Fruit fly (Drosophila melanogaster) whole organism, embryonic: ENCODE results near the gene rho-5.

Source experiments
- ATbp ChIP-seq: fragments of 200-800 bp; sonication (Bioruptor generic); optimal IDR thresholded peaks from 2 replicates; lab custom pipeline; 2017; ENCODE audit warnings: missing biosample characterization, mild to moderate bottlenecking, missing genetic modification characterization, missing genetic modification reagents
- Ada2b ChIP-seq: fragments of 200-800 bp; sonication (Bioruptor generic); IDR thresholded peaks from 2 replicates; pipeline ENCODE4 v1.3.6; 2022; ENCODE audit warnings: missing biosample characterization, missing genetic modification characterization
- BEAF-32 ChIP-seq: fragments of 200-800 bp; sonication (Bioruptor generic); optimal IDR thresholded peaks from 3 replicates; lab custom pipeline; 2017; ENCODE audit warnings: missing biosample characterization, missing genetic modification characterization, mild to moderate bottlenecking, moderate library complexity, missing genetic modification reagents
- BtbVII ChIP-seq: fragments of 200-800 bp; sonication (Bioruptor generic); optimal IDR thresholded peaks from 3 replicates; lab custom pipeline; 2017; ENCODE audit warnings: missing biosample characterization, mild to moderate bottlenecking, missing genetic modification characterization
- CG10209 ChIP-seq: fragments of 200-800 bp; sonication (Bioruptor generic); optimal IDR thresholded peaks from 3 replicates; lab custom pipeline; 2017; ENCODE audit warnings: missing biosample characterization, mild to moderate bottlenecking, missing genetic modification characterization, missing genetic modification reagents
- CG11456 ChIP-seq: fragments of 200-800 bp; sonication (Bioruptor generic); IDR thresholded peaks from 3 replicates; pipeline ENCODE4 v1.3.6; 2022; ENCODE audit warnings: missing biosample characterization, missing genetic modification characterization
- CG11695 ChIP-seq: fragments of 200-800 bp; sonication (Bioruptor generic); IDR thresholded peaks from 3 replicates; pipeline ENCODE4 v1.3.6; 2022; ENCODE audit warnings: missing biosample characterization, missing genetic modification characterization
- CG12391 ChIP-seq: fragments of 200-800 bp; sonication (Bioruptor generic); optimal IDR thresholded peaks from 3 replicates; lab custom pipeline; 2018; ENCODE audit warnings: missing biosample characterization, mild to moderate bottlenecking, missing genetic modification characterization, moderate library complexity
- CG15601 ChIP-seq: fragments of 200-800 bp; sonication (Bioruptor generic); optimal IDR thresholded peaks from 3 replicates; lab custom pipeline; 2019; ENCODE audit warnings: missing biosample characterization, mild to moderate bottlenecking, missing genetic modification characterization, moderate library complexity
- CG1603 ChIP-seq: fragments of 200-800 bp; sonication (Bioruptor generic); optimal IDR thresholded peaks from 2 replicates; lab custom pipeline; 2019; ENCODE audit warnings: missing biosample characterization, mild to moderate bottlenecking, missing genetic modification characterization, moderate library complexity
- CG1647 ChIP-seq: fragments of 200-800 bp; sonication (Bioruptor generic); optimal IDR thresholded peaks from 3 replicates; lab custom pipeline; 2016; ENCODE audit warnings: missing biosample characterization, missing genetic modification characterization
- CG17612 ChIP-seq: fragments of 200-800 bp; sonication (Bioruptor generic); IDR thresholded peaks from 2 replicates; pipeline ENCODE4 v1.3.6; 2022; ENCODE audit warnings: missing biosample characterization, missing genetic modification characterization
- CG2712 ChIP-seq: fragments of 200-800 bp; optimal IDR thresholded peaks from 3 replicates; lab custom pipeline; 2019; ENCODE audit warnings: missing biosample characterization, mild to moderate bottlenecking, missing genetic modification characterization, moderate library complexity
- CG31441 ChIP-seq: fragments of 200-800 bp; sonication (Bioruptor generic); IDR thresholded peaks from 2 replicates; pipeline ENCODE4 v1.3.6; 2022; ENCODE audit warnings: missing biosample characterization, missing genetic modification characterization
- CG3407 ChIP-seq: fragments of 200-800 bp; sonication (Bioruptor generic); optimal IDR thresholded peaks from 2 replicates; lab custom pipeline; 2018; ENCODE audit warnings: missing biosample characterization, mild to moderate bottlenecking, missing genetic modification characterization
- CG34376 ChIP-seq: fragments of 200-800 bp; sonication (Bioruptor generic); optimal IDR thresholded peaks from 2 replicates; lab custom pipeline; 2018; ENCODE audit warnings: missing biosample characterization, mild to moderate bottlenecking, missing genetic modification characterization
- CG34422 ChIP-seq: fragments of 200-800 bp; sonication (Bioruptor generic); IDR thresholded peaks from 3 replicates; pipeline ENCODE4 v1.3.6; 2022; ENCODE audit warnings: missing biosample characterization, missing genetic modification characterization
- CG4730 ChIP-seq: fragments of 200-800 bp; sonication (Bioruptor generic); IDR thresholded peaks from 2 replicates; pipeline ENCODE4 v1.3.6; 2022; ENCODE audit warnings: missing biosample characterization, missing genetic modification characterization
- CG4820 ChIP-seq: fragments of 200-800 bp; sonication (Bioruptor generic); optimal IDR thresholded peaks from 3 replicates; lab custom pipeline; 2016; ENCODE audit warnings: missing biosample characterization, missing genetic modification characterization
- CG7839 ChIP-seq: fragments of 200-800 bp; sonication (Bioruptor generic); optimal IDR thresholded peaks from 3 replicates; lab custom pipeline; 2018; ENCODE audit warnings: missing biosample characterization, mild to moderate bottlenecking, missing genetic modification characterization, moderate library complexity
- CG8944 ChIP-seq: fragments of 200-800 bp; sonication (Bioruptor generic); optimal IDR thresholded peaks from 3 replicates; lab custom pipeline; 2016; ENCODE audit warnings: missing biosample characterization, missing genetic modification characterization
- Dad ChIP-seq: fragments of 200-800 bp; sonication (Bioruptor generic); optimal IDR thresholded peaks from 3 replicates; lab custom pipeline; 2016; ENCODE audit warnings: missing biosample characterization, missing genetic modification characterization
- Dll ChIP-seq: fragments of 200-800 bp; sonication (Bioruptor generic); IDR thresholded peaks from 4 replicates; pipeline ENCODE4 v1.3.6; 2022; ENCODE audit warnings: missing biosample characterization, missing genetic modification characterization; ENCODE audit not compliant: partially characterized antibody
- Doc3 ChIP-seq: fragments of 200-800 bp; sonication (Bioruptor generic); IDR thresholded peaks from 3 replicates; pipeline ENCODE4 v1.3.6; 2022; ENCODE audit warnings: missing biosample characterization, missing genetic modification characterization; ENCODE audit not compliant: partially characterized antibody
- Dp ChIP-seq: fragments of 200-800 bp; sonication (Bioruptor generic); optimal IDR thresholded peaks from 2 replicates; lab custom pipeline; 2018; ENCODE audit warnings: missing biosample characterization, mild to moderate bottlenecking, missing genetic modification characterization, moderate library complexity
- E2f1 ChIP-seq: fragments of 200-800 bp; sonication (Bioruptor generic); IDR thresholded peaks from 2 replicates; pipeline ENCODE4 v1.3.6; 2022; ENCODE audit warnings: missing biosample characterization, missing genetic modification characterization
- Ets65A ChIP-seq: fragments of 200-800 bp; sonication (Bioruptor generic); peaks from one replicate; lab custom pipeline; 2016; ENCODE audit warnings: missing biosample characterization, missing genetic modification characterization
- HLH4C ChIP-seq: fragments of 200-800 bp; sonication (Bioruptor generic); IDR thresholded peaks from 3 replicates; pipeline ENCODE4 v1.3.6; 2022; ENCODE audit warnings: missing biosample characterization, missing genetic modification characterization; ENCODE audit not compliant: partially characterized antibody
- Hr39 ChIP-seq: fragments of >200 bp; optimal IDR thresholded peaks from 2 replicates; lab custom pipeline; 2017
- Lim3 ChIP-seq: fragments of 200-800 bp; sonication (Bioruptor generic); IDR thresholded peaks from 2 replicates; pipeline ENCODE4 v1.3.6; 2022; ENCODE audit warnings: missing biosample characterization, missing genetic modification characterization
- MTF-1 ChIP-seq: fragments of 200-800 bp; sonication (Bioruptor generic); optimal IDR thresholded peaks from 2 replicates; lab custom pipeline; 2018; ENCODE audit warnings: missing biosample characterization, mild to moderate bottlenecking, missing genetic modification characterization, borderline replicate concordance
- Max ChIP-seq: fragments of 200-800 bp; sonication (Bioruptor generic); optimal IDR thresholded peaks from 2 replicates; lab custom pipeline; 2016; ENCODE audit warnings: missing biosample characterization, mild to moderate bottlenecking, missing genetic modification characterization
- NK7.1 ChIP-seq: fragments of 200-800 bp; sonication (Bioruptor generic); optimal IDR thresholded peaks from 3 replicates; lab custom pipeline; 2016; ENCODE audit warnings: missing biosample characterization, missing genetic modification characterization
- Neu2 ChIP-seq: fragments of 200-800 bp; sonication (Bioruptor generic); optimal IDR thresholded peaks from 3 replicates; lab custom pipeline; 2016; ENCODE audit warnings: missing biosample characterization, missing genetic modification characterization, borderline replicate concordance
- NfI ChIP-seq: fragments of 200-800 bp; sonication (Bioruptor generic); optimal IDR thresholded peaks from 3 replicates; lab custom pipeline; 2018; ENCODE audit warnings: missing biosample characterization, mild to moderate bottlenecking, missing genetic modification characterization, moderate library complexity
- Optix ChIP-seq: fragments of 200-800 bp; sonication (Bioruptor generic); IDR thresholded peaks from 3 replicates; pipeline ENCODE4 v1.3.6; 2022; ENCODE audit warnings: missing biosample characterization, missing genetic modification characterization
- PHDP ChIP-seq: fragments of 200-800 bp; sonication (Bioruptor generic); optimal IDR thresholded peaks from 3 replicates; lab custom pipeline; 2018; ENCODE audit warnings: missing biosample characterization, mild to moderate bottlenecking, missing genetic modification characterization, moderate library complexity
- Side ChIP-seq: fragments of 200-800 bp; sonication (Bioruptor generic); optimal IDR thresholded peaks from 2 replicates; lab custom pipeline; 2016; ENCODE audit warnings: missing biosample characterization, missing genetic modification characterization
- Six4 ChIP-seq: fragments of 200-800 bp; sonication (Bioruptor generic); optimal IDR thresholded peaks from 2 replicates; lab custom pipeline; 2016; ENCODE audit warnings: missing biosample characterization, missing genetic modification characterization
- cad ChIP-seq: fragments of >200 bp; optimal IDR thresholded peaks from 2 replicates; lab custom pipeline; 2017; ENCODE audit warnings: missing biosample characterization, missing genetic modification characterization
- corto ChIP-seq: fragments of 200-800 bp; sonication (Bioruptor generic); optimal IDR thresholded peaks from 2 replicates; lab custom pipeline; 2016; ENCODE audit warnings: missing biosample characterization, mild to moderate bottlenecking, missing genetic modification characterization, moderate library complexity
- dpn ChIP-seq, 2 experiments: fragments of 200-800 bp; sonication (Bioruptor generic); optimal IDR thresholded peaks; 3 replicates each; lab custom pipeline; 2016; ENCODE audit warnings: missing biosample characterization in 2 of 2, missing genetic modification characterization in 2 of 2
- gfzf ChIP-seq: fragments of 200-800 bp; sonication (Bioruptor generic); optimal IDR thresholded peaks from 2 replicates; lab custom pipeline; 2016; ENCODE audit warnings: missing biosample characterization, mild to moderate bottlenecking, missing genetic modification characterization, moderate library complexity
- ham ChIP-seq: fragments of 200-800 bp; sonication (Bioruptor generic); IDR thresholded peaks from 2 replicates; pipeline ENCODE4 v1.3.6; 2022; ENCODE audit warnings: missing biosample characterization, missing genetic modification characterization
- jigr1 ChIP-seq: fragments of 200-800 bp; sonication (Bioruptor generic); IDR thresholded peaks from 3 replicates; pipeline ENCODE4 v1.3.6; 2022; ENCODE audit warnings: missing biosample characterization, missing genetic modification characterization
- jumu ChIP-seq: fragments of 200-800 bp; sonication (Bioruptor generic); optimal IDR thresholded peaks from 3 replicates; lab custom pipeline; 2016; ENCODE audit warnings: missing biosample characterization, missing genetic modification characterization
- nom ChIP-seq: fragments of 200-800 bp; sonication (Bioruptor generic); optimal IDR thresholded peaks from 2 replicates; lab custom pipeline; 2017; ENCODE audit warnings: missing biosample characterization, missing genetic modification characterization, mild to moderate bottlenecking, moderate library complexity, missing genetic modification reagents
- sim ChIP-seq: fragments of 200-800 bp; sonication (Bioruptor generic); IDR thresholded peaks from 2 replicates; pipeline ENCODE4 v1.3.6; 2022; ENCODE audit warnings: missing biosample characterization, missing genetic modification characterization
- slbo ChIP-seq: fragments of 200-800 bp; sonication (Bioruptor generic); IDR thresholded peaks from 2 replicates; pipeline ENCODE4 v1.3.6; 2022; ENCODE audit warnings: missing biosample characterization, missing genetic modification characterization
- yki ChIP-seq: fragments of >200 bp; optimal IDR thresholded peaks from 3 replicates; lab custom pipeline; 2018
- zen ChIP-seq: fragments of 200-800 bp; sonication (Bioruptor generic); optimal IDR thresholded peaks from 3 replicates; lab custom pipeline; 2018; ENCODE audit warnings: missing biosample characterization, mild to moderate bottlenecking, missing genetic modification characterization, moderate library complexity

The rho-5 gene

DNA sequence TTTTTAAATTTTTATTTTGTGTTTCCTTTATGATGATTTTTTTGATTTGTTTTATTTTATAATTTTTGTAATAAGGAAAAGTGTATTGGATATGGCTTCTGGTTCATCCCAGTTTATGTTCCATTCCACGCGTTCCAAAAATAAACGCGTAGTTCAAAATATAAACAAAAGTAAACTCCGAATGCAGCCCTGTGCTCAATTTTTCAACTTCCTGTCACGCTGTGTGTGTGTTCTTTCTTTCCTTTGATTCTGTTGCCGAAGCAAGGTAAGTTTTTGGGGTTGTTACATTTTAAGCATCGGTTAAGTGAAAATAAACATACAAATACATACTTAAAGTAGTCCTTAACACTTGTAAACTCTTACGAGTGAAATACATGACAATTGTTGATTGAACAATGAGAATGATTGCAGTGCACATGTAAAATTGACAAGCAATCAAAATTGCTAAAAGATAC, 34.4 kb upstream of the rho-5 start, which contains the start of the genes Ip259 and RpS27A (continued):
- peak; percentile 90 for TF ChIP-seq CG34376
- peak; percentile 79 for TF ChIP-seq CG2712 (tag; lab: Kevin White, UChicago)
- peak; percentile 98 for TF ChIP-seq Ets65A (GFP tag; lab: Kevin White, UChicago)
- peak; percentile 55 for TF ChIP-seq CG15601 (tag; lab: Kevin White, UChicago)
- TF ChIP-seq CG1647 (GFP tag; lab: Kevin White, UChicago): peak; percentile 64
- TF ChIP-seq PHDP (tag; lab: Kevin White, UChicago): peak; percentile 71
- peak; percentile 40 for TF ChIP-seq BEAF-32
- TF ChIP-seq Optix (GFP tag; lab: Robert Waterston, UW): peak; percentile 77; the same call in 2 of the 3 replicates
- peak; percentile 61 for TF ChIP-seq BtbVII (GFP tag; lab: Kevin White, UChicago)
- TF ChIP-seq Dad (GFP tag; lab: Kevin White, UChicago): peak; percentile 65
- TF ChIP-seq CG34422: peak; percentile 83; the same call in 2 of the 3 replicates
- no peak for TF ChIP-seq Neu2
- TF ChIP-seq NfI: peak; percentile 93
- TF ChIP-seq ATbp (GFP tag; lab: Kevin White, UChicago): no peak
- peak; percentile 70 for TF ChIP-seq CG3407 (GFP tag; lab: Kevin White, UChicago)
- no peak for TF ChIP-seq cad
- TF ChIP-seq Dp: no peak
- TF ChIP-seq CG11456: no peak; the same call in 1 of the 3 replicates
- peak; percentile 44 for TF ChIP-seq NK7.1 (GFP tag; lab: Kevin White, UChicago)
- TF ChIP-seq yki (lab: Kevin White, UChicago): no peak
- no peak for TF ChIP-seq Hr39 (lab: Kevin White, UChicago)
- peak; percentile 30 to 82 for TF ChIP-seq dpn (GFP tag; optimal IDR thresholded peaks at IDR 0.05; lab: Kevin White, UChicago)
- TF ChIP-seq nom: peak; percentile 83
- TF ChIP-seq Lim3 (GFP tag; lab: Robert Waterston, UW): no peak
- TF ChIP-seq HLH4C (GFP tag; lab: Robert Waterston, UW): no peak
- peak; percentile 80 for TF ChIP-seq CG10209 (GFP tag; lab: Kevin White, UChicago)
- peak; percentile 86 for TF ChIP-seq Max (GFP tag; lab: Kevin White, UChicago)
- TF ChIP-seq Side (GFP tag; lab: Kevin White, UChicago): peak; percentile 75
- TF ChIP-seq MTF-1 (GFP tag; lab: Kevin White, UChicago): no peak
- TF ChIP-seq CG12391 (tag; lab: Kevin White, UChicago): peak; percentile 68
- peak; percentile 35; the same call in 1 of the 2 replicates for TF ChIP-seq CG4730 (GFP tag; lab: Robert Waterston, UW)
- TF ChIP-seq CG7839 (tag; lab: Kevin White, UChicago): peak; percentile 77
- no peak for TF ChIP-seq corto (GFP tag; lab: Kevin White, UChicago)
- peak; percentile 75 for TF ChIP-seq zen
- no peak for TF ChIP-seq CG8944 (GFP tag; lab: Kevin White, UChicago)
- TF ChIP-seq Doc3 (GFP tag; lab: Robert Waterston, UW): no peak
- TF ChIP-seq CG4820 (GFP tag; lab: Kevin White, UChicago): peak; percentile 45
- TF ChIP-seq E2f1: peak; percentile 61; the same call in 1 of the 2 replicates
- no peak for TF ChIP-seq jigr1 (GFP tag; lab: Robert Waterston, UW)
- TF ChIP-seq CG11695 (GFP tag; lab: Robert Waterston, UW): peak; percentile 57; the same call in 2 of the 3 replicates
- no peak for TF ChIP-seq CG17612 (GFP tag; lab: Robert Waterston, UW)
- TF ChIP-seq Ada2b (GFP tag; lab: Robert Waterston, UW): no peak; the same call in 1 of the 2 replicates
- TF ChIP-seq Dll (GFP tag; lab: Robert Waterston, UW): no peak
- TF ChIP-seq Six4 (GFP tag; lab: Kevin White, UChicago): peak; percentile 7
- no peak; the same call in 1 of the 2 replicates for TF ChIP-seq CG31441 (GFP tag; lab: Robert Waterston, UW)
- TF ChIP-seq slbo (GFP tag; lab: Robert Waterston, UW): peak; percentile 72
- TF ChIP-seq sim: peak; percentile 64; the same call in 1 of the 2 replicates
- TF ChIP-seq CG1603 (tag; lab: Kevin White, UChicago): peak; percentile 100
- no peak for TF ChIP-seq ham (GFP tag; lab: Robert Waterston, UW)
- TF ChIP-seq jumu: no peak
- TF ChIP-seq gfzf: peak; percentile 2
